Worm (Caenorhabditis elegans) whole organism, L2 larva: ENCODE results near the gene C15H9.4.

Source experiments
- F13H6.1 ChIP-seq: sonication (generic microtip); optimal IDR thresholded peaks from 2 replicates; lab custom pipeline; 2016; ENCODE audit warnings: missing genetic modification characterization, missing compliant biosample characterization
- dmd-4 ChIP-seq: sonication (generic microtip); optimal IDR thresholded peaks from 2 replicates; lab custom pipeline; 2017; ENCODE audit warnings: missing biosample characterization, missing genetic modification characterization
- nhr-11 ChIP-seq: fragments of 150-350 bp; optimal IDR thresholded peaks from 2 replicates; lab custom pipeline; 2014; ENCODE audit warnings: missing biosample characterization, missing genetic modification characterization
- nhr-21 ChIP-seq: fragments of 150-350 bp; optimal IDR thresholded peaks from 2 replicates; lab custom pipeline; 2014; ENCODE audit warnings: missing biosample characterization, missing genetic modification characterization
- nhr-237 ChIP-seq: fragments of 150-350 bp; optimal IDR thresholded peaks from 2 replicates; lab custom pipeline; 2014; ENCODE audit warnings: missing biosample characterization, missing genetic modification characterization
- nhr-25 ChIP-seq: fragments of 150-350 bp; sonication (generic microtip); optimal IDR thresholded peaks from 3 replicates; lab custom pipeline; 2014; ENCODE audit warnings: missing biosample characterization, missing genetic modification characterization
- skn-1 ChIP-seq: sonication (generic microtip); optimal IDR thresholded peaks from 2 replicates; lab custom pipeline; 2017; ENCODE audit warnings: missing biosample characterization, missing genetic modification characterization
- unc-62 ChIP-seq: fragments of 150-350 bp; optimal IDR thresholded peaks from 2 replicates; lab custom pipeline; 2014; ENCODE audit warnings: missing biosample characterization, missing genetic modification reagents, missing genetic modification characterization
- ztf-11 ChIP-seq: sonication (generic microtip); optimal IDR thresholded peaks from 2 replicates; lab custom pipeline; 2017; ENCODE audit warnings: missing biosample characterization, missing genetic modification characterization
- ztf-4 ChIP-seq: fragments of 150-350 bp; optimal IDR thresholded peaks from 2 replicates; lab custom pipeline; 2014; ENCODE audit warnings: missing biosample characterization, missing genetic modification characterization

- TF ChIP-seq F13H6.1 (tag; lab: Kevin White, UChicago) (no peak), dmd-4 (tag; lab: Kevin White, UChicago) (no peak), unc-62 (GFP tag; lab: Kevin White, UChicago) (no peak), nhr-11 (tag; lab: Kevin White, UChicago) (no peak), skn-1 (no peak), ztf-11 (tag; lab: Kevin White, UChicago) (no peak), nhr-25 (tag; lab: Kevin White, UChicago) (no peak), nhr-237 (no peak), nhr-21 (no peak), ztf-4 (tag; lab: Kevin White, UChicago) (no peak)
Observed at ce11 chrX:6098420-6098819, 977 bp downstream of the C15H9.4 start.
